Fruit fly (Drosophila melanogaster): ENCODE measurements around the gene crim.

crim gene

dm6 chr3L:11678313-11678817 lies 32.8 kb downstream of the crim start:
- TF ChIP-seq CG14655 (GFP tag; optimal IDR thresholded peaks at IDR 0.05), result no peak
- TF ChIP-seq Ets98B (GFP tag; IDR thresholded peaks at IDR 0.05), result no peak
- TF ChIP-seq CG9948 (tag; optimal IDR thresholded peaks at IDR 0.05), result no peak
- no peak for TF ChIP-seq gl (tag; optimal IDR thresholded peaks at IDR 0.05)
- TF ChIP-seq CG13204 (GFP tag; optimal IDR thresholded peaks at IDR 0.05), result no peak

Data from whole organism, pupa.